Fruit fly (Drosophila melanogaster) whole organism, embryonic: ENCODE results near the gene CG46387.

Experiments
- Ada2b ChIP-seq: fragments of 200-800 bp; sonication (Bioruptor generic); IDR thresholded peaks from 2 replicates; pipeline ENCODE4 v1.3.6; 2022; ENCODE audit warnings: missing biosample characterization, missing genetic modification characterization
- B-H1 ChIP-seq: fragments of 200-800 bp; sonication (Bioruptor generic); IDR thresholded peaks from 3 replicates; pipeline ENCODE4 v1.3.6; 2022; ENCODE audit warnings: missing biosample characterization, missing genetic modification characterization
- CG10366 ChIP-seq: fragments of 200-800 bp; sonication (Bioruptor generic); IDR thresholded peaks from 2 replicates; pipeline ENCODE4 v1.3.6; 2022; ENCODE audit warnings: missing biosample characterization, missing genetic modification characterization
- CG10979 ChIP-seq: fragments of 200-800 bp; sonication (Bioruptor generic); optimal IDR thresholded peaks from 2 replicates; lab custom pipeline; 2018; ENCODE audit warnings: missing biosample characterization, mild to moderate bottlenecking, missing genetic modification characterization, moderate library complexity
- CG11560 ChIP-seq: fragments of 200-800 bp; sonication (Bioruptor generic); IDR thresholded peaks from 3 replicates; pipeline ENCODE4 v1.3.6; 2022; ENCODE audit warnings: missing biosample characterization, missing genetic modification characterization
- CG12299 ChIP-seq: fragments of 200-800 bp; sonication (Bioruptor generic); optimal IDR thresholded peaks from 2 replicates; lab custom pipeline; 2018; ENCODE audit warnings: missing biosample characterization, mild to moderate bottlenecking, missing genetic modification characterization
- CG15073 ChIP-seq: fragments of 200-800 bp; sonication (Bioruptor generic); optimal IDR thresholded peaks from 2 replicates; lab custom pipeline; 2016; ENCODE audit warnings: missing biosample characterization, missing genetic modification characterization
- CG17186 ChIP-seq: fragments of 200-800 bp; sonication (Bioruptor generic); optimal IDR thresholded peaks from 3 replicates; lab custom pipeline; 2017; ENCODE audit warnings: missing biosample characterization, missing genetic modification reagents, missing genetic modification characterization
- CG17802 ChIP-seq: fragments of 200-800 bp; sonication (Bioruptor generic); optimal IDR thresholded peaks from 2 replicates; lab custom pipeline; 2018; ENCODE audit warnings: missing biosample characterization, mild to moderate bottlenecking, missing genetic modification characterization, moderate library complexity
- CG30431 ChIP-seq: fragments of 200-800 bp; sonication (Bioruptor generic); optimal IDR thresholded peaks from 2 replicates; lab custom pipeline; 2017; ENCODE audit warnings: missing biosample characterization, missing genetic modification characterization
- CG3281 ChIP-seq: fragments of 200-800 bp; sonication (Bioruptor generic); optimal IDR thresholded peaks from 3 replicates; lab custom pipeline; 2017; ENCODE audit warnings: missing biosample characterization, mild to moderate bottlenecking, missing genetic modification characterization
- CG4617 ChIP-seq: fragments of 200-800 bp; sonication (Bioruptor generic); optimal IDR thresholded peaks from 3 replicates; lab custom pipeline; 2016; ENCODE audit warnings: missing biosample characterization, missing genetic modification characterization, borderline replicate concordance
- CG4820 ChIP-seq: fragments of 200-800 bp; sonication (Bioruptor generic); optimal IDR thresholded peaks from 3 replicates; lab custom pipeline; 2016; ENCODE audit warnings: missing biosample characterization, missing genetic modification characterization
- CG5953 ChIP-seq: fragments of 200-800 bp; sonication (Bioruptor generic); IDR thresholded peaks from 2 replicates; pipeline ENCODE4 v1.3.6; 2022; ENCODE audit warnings: missing biosample characterization, missing genetic modification characterization
- CG6683 ChIP-seq: fragments of 200-800 bp; sonication (Bioruptor generic); optimal IDR thresholded peaks from 2 replicates; lab custom pipeline; 2017; ENCODE audit warnings: missing biosample characterization, mild to moderate bottlenecking, missing genetic modification characterization, missing genetic modification reagents
- CG7963 ChIP-seq: fragments of 200-800 bp; sonication (Bioruptor generic); IDR thresholded peaks from 3 replicates; pipeline ENCODE4 v1.3.6; 2022; ENCODE audit warnings: missing biosample characterization, missing genetic modification characterization; ENCODE audit not compliant: partially characterized antibody
- CG8089 ChIP-seq: fragments of 200-800 bp; sonication (Bioruptor generic); optimal IDR thresholded peaks from 3 replicates; lab custom pipeline; 2016; ENCODE audit warnings: missing biosample characterization, missing genetic modification characterization
- CG9437 ChIP-seq: fragments of 200-800 bp; sonication (Bioruptor generic); optimal IDR thresholded peaks from 2 replicates; lab custom pipeline; 2018; ENCODE audit warnings: missing biosample characterization, mild to moderate bottlenecking, missing genetic modification characterization
- CG9727 ChIP-seq: fragments of 200-800 bp; sonication (Bioruptor generic); optimal IDR thresholded peaks from 3 replicates; lab custom pipeline; 2017; ENCODE audit warnings: missing biosample characterization, mild to moderate bottlenecking, missing genetic modification characterization
- CHES-1-like ChIP-seq: fragments of 200-800 bp; sonication (Bioruptor generic); optimal IDR thresholded peaks from 2 replicates; lab custom pipeline; 2016; ENCODE audit warnings: missing biosample characterization, missing genetic modification characterization
- Chrac-16 ChIP-seq: fragments of 200-800 bp; sonication (Bioruptor generic); optimal IDR thresholded peaks from 3 replicates; lab custom pipeline; 2016; ENCODE audit warnings: missing biosample characterization, missing genetic modification characterization
- Dad ChIP-seq: fragments of 200-800 bp; sonication (Bioruptor generic); optimal IDR thresholded peaks from 3 replicates; lab custom pipeline; 2016; ENCODE audit warnings: missing biosample characterization, missing genetic modification characterization
- Deaf1 ChIP-seq: fragments of 200-800 bp; optimal IDR thresholded peaks from 3 replicates; lab custom pipeline; 2019; ENCODE audit warnings: missing biosample characterization, mild to moderate bottlenecking, missing genetic modification characterization, moderate library complexity
- Dip2 ChIP-seq: fragments of 200-800 bp; sonication (Bioruptor generic); IDR thresholded peaks from 2 replicates; pipeline ENCODE4 v1.3.6; 2022; ENCODE audit warnings: missing biosample characterization, missing genetic modification characterization
- E2f1 ChIP-seq: fragments of 200-800 bp; sonication (Bioruptor generic); IDR thresholded peaks from 2 replicates; pipeline ENCODE4 v1.3.6; 2022; ENCODE audit warnings: missing biosample characterization, missing genetic modification characterization
- ERR ChIP-seq: fragments of 200-800 bp; sonication (Bioruptor generic); optimal IDR thresholded peaks from 2 replicates; lab custom pipeline; 2016; ENCODE audit warnings: missing biosample characterization, missing genetic modification characterization
- Eip74EF ChIP-seq, 2 experiments: fragments of 200-800 bp in 1 of 2; fragments of >200 bp in 1 of 2; sonication (Bioruptor generic) in 1 of 2; optimal IDR thresholded peaks; 2 replicates each; lab custom pipeline; 2017 to 2019; ENCODE audit warnings: missing biosample characterization in 2 of 2, missing genetic modification characterization in 2 of 2, mild to moderate bottlenecking in 1 of 2, moderate library complexity in 1 of 2
- HLH54F ChIP-seq: fragments of 200-800 bp; sonication (Bioruptor generic); optimal IDR thresholded peaks from 3 replicates; lab custom pipeline; 2016; ENCODE audit warnings: missing biosample characterization, missing genetic modification characterization
- Hand ChIP-seq: fragments of 200-800 bp; sonication (Bioruptor generic); optimal IDR thresholded peaks from 2 replicates; lab custom pipeline; 2017; ENCODE audit warnings: mild to moderate bottlenecking, missing biosample characterization, missing genetic modification reagents, missing genetic modification characterization
- MTF-1 ChIP-seq: fragments of 200-800 bp; sonication (Bioruptor generic); optimal IDR thresholded peaks from 2 replicates; lab custom pipeline; 2018; ENCODE audit warnings: missing biosample characterization, mild to moderate bottlenecking, missing genetic modification characterization, borderline replicate concordance
- NK7.1 ChIP-seq: fragments of 200-800 bp; sonication (Bioruptor generic); optimal IDR thresholded peaks from 3 replicates; lab custom pipeline; 2016; ENCODE audit warnings: missing biosample characterization, missing genetic modification characterization
- Nf-YC ChIP-seq: fragments of 200-800 bp; optimal IDR thresholded peaks from 3 replicates; lab custom pipeline; 2019; ENCODE audit warnings: missing biosample characterization, mild to moderate bottlenecking, missing genetic modification characterization, moderate library complexity
- Ravus ChIP-seq: fragments of 200-800 bp; sonication (Bioruptor generic); IDR thresholded peaks from 2 replicates; pipeline ENCODE4 v1.3.6; 2022; ENCODE audit warnings: missing biosample characterization, missing genetic modification characterization
- Rx ChIP-seq: fragments of 200-800 bp; sonication (Bioruptor generic); IDR thresholded peaks from 2 replicates; pipeline ENCODE4 v1.3.6; 2022; ENCODE audit warnings: missing biosample characterization, missing genetic modification characterization
- abd-A ChIP-seq: fragments of 200-800 bp; sonication (Bioruptor generic); optimal IDR thresholded peaks from 3 replicates; lab custom pipeline; 2019; ENCODE audit warnings: missing biosample characterization, mild to moderate bottlenecking, missing genetic modification characterization, moderate library complexity
- chif ChIP-seq, 2 experiments: fragments of 200-800 bp; sonication (Bioruptor generic); optimal IDR thresholded peaks; 3 replicates each; lab custom pipeline; 2016; ENCODE audit warnings: missing biosample characterization in 2 of 2, missing genetic modification characterization in 2 of 2
- dm ChIP-seq: fragments of 200-800 bp; sonication (Bioruptor generic); optimal IDR thresholded peaks from 3 replicates; lab custom pipeline; 2016; ENCODE audit warnings: missing biosample characterization, missing genetic modification characterization
- esg ChIP-seq: fragments of 200-800 bp; sonication (Bioruptor generic); conservative IDR thresholded peaks from 2 replicates; pipeline ENCODE4 v1.3.6; 2022; ENCODE audit warnings: missing biosample characterization, missing genetic modification characterization
- eve ChIP-seq, 2 experiments: fragments of >200 bp; optimal IDR thresholded peaks; 2 replicates each; lab custom pipeline; 2017; ENCODE audit warnings: missing biosample characterization in 2 of 2, missing genetic modification characterization in 2 of 2
- fru ChIP-seq: fragments of >200 bp; optimal IDR thresholded peaks from 2 replicates; lab custom pipeline; 2017
- fu2 ChIP-seq: fragments of 200-800 bp; sonication (Bioruptor generic); optimal IDR thresholded peaks from 2 replicates; lab custom pipeline; 2016; ENCODE audit warnings: missing biosample characterization, missing genetic modification characterization
- gcm ChIP-seq: fragments of 200-800 bp; sonication (Bioruptor generic); optimal IDR thresholded peaks from 2 replicates; lab custom pipeline; 2019; ENCODE audit warnings: missing biosample characterization, mild to moderate bottlenecking, missing genetic modification characterization, moderate library complexity
- ham ChIP-seq: fragments of 200-800 bp; sonication (Bioruptor generic); IDR thresholded peaks from 2 replicates; pipeline ENCODE4 v1.3.6; 2022; ENCODE audit warnings: missing biosample characterization, missing genetic modification characterization
- pzg ChIP-seq: fragments of 200-800 bp; sonication (Bioruptor generic); optimal IDR thresholded peaks from 3 replicates; lab custom pipeline; 2018; ENCODE audit warnings: missing biosample characterization, mild to moderate bottlenecking, missing genetic modification characterization, moderate library complexity
- seq ChIP-seq: fragments of 200-800 bp; sonication (Bioruptor generic); IDR thresholded peaks from 2 replicates; pipeline ENCODE4 v1.3.6; 2022; ENCODE audit warnings: missing biosample characterization, missing genetic modification characterization
- sob ChIP-seq: fragments of 200-800 bp; sonication (Bioruptor generic); IDR thresholded peaks from 2 replicates; pipeline ENCODE4 v1.3.6; 2022; ENCODE audit warnings: missing biosample characterization, missing genetic modification characterization
- ssp ChIP-seq: fragments of 200-800 bp; sonication (Bioruptor generic); IDR thresholded peaks from 2 replicates; pipeline ENCODE4 v1.3.6; 2022; ENCODE audit warnings: missing biosample characterization, missing genetic modification characterization
- tgo ChIP-seq: fragments of 200-800 bp; sonication (Bioruptor generic); IDR thresholded peaks from 3 replicates; pipeline ENCODE4 v1.3.6; 2022; ENCODE audit warnings: missing biosample characterization, missing genetic modification characterization
- tna ChIP-seq: fragments of 200-800 bp; sonication (Bioruptor generic); IDR thresholded peaks from 2 replicates; pipeline ENCODE4 v1.3.6; 2022; ENCODE audit warnings: missing biosample characterization, missing genetic modification characterization; ENCODE audit not compliant: partially characterized antibody
- trem ChIP-seq: fragments of 200-800 bp; optimal IDR thresholded peaks from 3 replicates; lab custom pipeline; 2019; ENCODE audit warnings: missing biosample characterization, mild to moderate bottlenecking, missing genetic modification characterization, moderate library complexity
- unc-4 ChIP-seq: fragments of 200-800 bp; sonication (Bioruptor generic); IDR thresholded peaks from 2 replicates; pipeline ENCODE4 v1.3.6; 2022; ENCODE audit warnings: missing biosample characterization, missing genetic modification characterization; ENCODE audit not compliant: partially characterized antibody
- vnd ChIP-seq: fragments of 200-800 bp; sonication (Bioruptor generic); IDR thresholded peaks from 3 replicates; pipeline ENCODE4 v1.3.6; 2022; ENCODE audit warnings: missing biosample characterization, missing genetic modification characterization; ENCODE audit not compliant: partially characterized antibody

CG46387 gene

dm6 chr3L:9853895-9854470 is 44.4 kb upstream of the CG46387 start (continued):
- TF ChIP-seq CG30431 (GFP tag; lab: Kevin White, UChicago) (no peak), fru (lab: Kevin White, UChicago) (no peak), CG9437 (no peak), CG17802 (tag; lab: Kevin White, UChicago) (no peak), CG17186 (GFP tag; lab: Kevin White, UChicago) (no peak), Dad (GFP tag; lab: Kevin White, UChicago) (no peak), ERR (no peak), CG8089 (GFP tag; lab: Kevin White, UChicago) (no peak), ham (no peak), CG4820 (GFP tag; lab: Kevin White, UChicago) (no peak), CG9727 (GFP tag; lab: Kevin White, UChicago) (no peak), Chrac-16 (GFP tag; lab: Kevin White, UChicago) (no peak), tna (GFP tag; lab: Robert Waterston, UW) (no peak), CG11560 (no peak), Nf-YC (tag; lab: Kevin White, UChicago) (no peak), abd-A (peak; percentile 76), Ada2b (no peak), Ravus (GFP tag; lab: Robert Waterston, UW) (no peak), Deaf1 (peak; percentile 15), CG5953 (GFP tag; lab: Robert Waterston, UW) (no peak), tgo (GFP tag; lab: Robert Waterston, UW) (no peak), CG3281 (GFP tag; lab: Kevin White, UChicago) (no peak), eve (GFP tag; optimal IDR thresholded peaks at IDR 0.05; lab: Kevin White, UChicago) (no peak), esg (GFP tag; lab: Robert Waterston, UW) (no peak), CG12299 (tag; lab: Kevin White, UChicago) (no peak), pzg (GFP tag; lab: Kevin White, UChicago) (peak; percentile 15), chif (GFP tag; optimal IDR thresholded peaks at IDR 0.05; lab: Kevin White, UChicago) (no peak), unc-4 (no peak), Dip2 (no peak), CG10366 (GFP tag; lab: Robert Waterston, UW) (no peak), vnd (GFP tag; lab: Robert Waterston, UW) (no peak), CHES-1-like (GFP tag; lab: Kevin White, UChicago) (no peak), CG7963 (GFP tag; lab: Robert Waterston, UW) (no peak), Eip74EF (GFP tag; optimal IDR thresholded peaks at IDR 0.05; lab: Kevin White, UChicago) (no peak), CG15073 (GFP tag; lab: Kevin White, UChicago) (no peak), MTF-1 (GFP tag; lab: Kevin White, UChicago) (no peak), B-H1 (GFP tag; lab: Robert Waterston, UW) (no peak), CG10979 (tag; lab: Kevin White, UChicago) (no peak), E2f1 (no peak), Rx (no peak), CG4617 (GFP tag; lab: Kevin White, UChicago) (no peak), HLH54F (GFP tag; lab: Kevin White, UChicago) (no peak), fu2 (GFP tag; lab: Kevin White, UChicago) (no peak), seq (no peak), Hand (no peak), CG6683 (GFP tag; lab: Kevin White, UChicago) (no peak), ssp (GFP tag; lab: Robert Waterston, UW) (no peak), sob (peak; percentile 40; the same call in 1 of the 2 replicates), NK7.1 (GFP tag; lab: Kevin White, UChicago) (no peak), trem (tag; lab: Kevin White, UChicago) (no peak), gcm (GFP tag; lab: Kevin White, UChicago) (no peak), dm (no peak)
